Fruit fly (Drosophila melanogaster) whole organism, embryonic: ENCODE measurements around the gene ry.

ENCODE experiments used
- B-H1 ChIP-seq: fragments of 200-800 bp; sonication (Bioruptor generic); IDR thresholded peaks from 3 replicates; pipeline ENCODE4 v1.3.6; 2022; ENCODE audit warnings: missing biosample characterization, missing genetic modification characterization
- BEAF-32 ChIP-seq: fragments of 200-800 bp; sonication (Bioruptor generic); optimal IDR thresholded peaks from 3 replicates; lab custom pipeline; 2017; ENCODE audit warnings: missing biosample characterization, missing genetic modification characterization, mild to moderate bottlenecking, moderate library complexity, missing genetic modification reagents
- CG10147 ChIP-seq: fragments of 200-800 bp; sonication (Bioruptor generic); optimal IDR thresholded peaks from 2 replicates; lab custom pipeline; 2019; ENCODE audit warnings: missing biosample characterization, mild to moderate bottlenecking, missing genetic modification characterization, moderate library complexity
- CG10462 ChIP-seq: fragments of 200-800 bp; sonication (Bioruptor generic); optimal IDR thresholded peaks from 2 replicates; lab custom pipeline; 2016; ENCODE audit warnings: missing biosample characterization, missing genetic modification characterization
- CG10543 ChIP-seq: fragments of 200-800 bp; sonication (Bioruptor generic); optimal IDR thresholded peaks from 3 replicates; lab custom pipeline; 2017; ENCODE audit warnings: missing biosample characterization, mild to moderate bottlenecking, missing genetic modification characterization, moderate library complexity
- CG10979 ChIP-seq: fragments of 200-800 bp; sonication (Bioruptor generic); optimal IDR thresholded peaks from 2 replicates; lab custom pipeline; 2018; ENCODE audit warnings: missing biosample characterization, mild to moderate bottlenecking, missing genetic modification characterization, moderate library complexity
- CG11456 ChIP-seq: fragments of 200-800 bp; sonication (Bioruptor generic); IDR thresholded peaks from 3 replicates; pipeline ENCODE4 v1.3.6; 2022; ENCODE audit warnings: missing biosample characterization, missing genetic modification characterization
- CG11695 ChIP-seq: fragments of 200-800 bp; sonication (Bioruptor generic); IDR thresholded peaks from 3 replicates; pipeline ENCODE4 v1.3.6; 2022; ENCODE audit warnings: missing biosample characterization, missing genetic modification characterization
- CG14965 ChIP-seq: fragments of 200-800 bp; sonication (Bioruptor generic); optimal IDR thresholded peaks from 2 replicates; lab custom pipeline; 2016; ENCODE audit warnings: missing biosample characterization, missing genetic modification characterization, borderline replicate concordance
- CG15269 ChIP-seq: fragments of 200-800 bp; sonication (Bioruptor generic); optimal IDR thresholded peaks from 2 replicates; lab custom pipeline; 2018; ENCODE audit warnings: missing biosample characterization, mild to moderate bottlenecking, missing genetic modification characterization, moderate library complexity
- CG16813 ChIP-seq: fragments of 200-800 bp; sonication (Bioruptor generic); IDR thresholded peaks from 3 replicates; pipeline ENCODE4 v1.3.6; 2022; ENCODE audit warnings: missing biosample characterization, missing genetic modification characterization; ENCODE audit not compliant: partially characterized antibody
- CG17361 ChIP-seq: fragments of 200-800 bp; sonication (Bioruptor generic); IDR thresholded peaks from 3 replicates; pipeline ENCODE4 v1.3.6; 2022; ENCODE audit warnings: missing biosample characterization, missing genetic modification characterization
- CG18764 ChIP-seq: fragments of 200-800 bp; sonication (Bioruptor generic); optimal IDR thresholded peaks from 3 replicates; lab custom pipeline; 2016; ENCODE audit warnings: missing biosample characterization, missing genetic modification characterization
- CG2875 ChIP-seq: fragments of 200-800 bp; sonication (Bioruptor generic); optimal IDR thresholded peaks from 2 replicates; lab custom pipeline; 2017; ENCODE audit warnings: missing biosample characterization, mild to moderate bottlenecking, missing genetic modification characterization, missing genetic modification reagents
- CG3163 ChIP-seq: fragments of 200-800 bp; sonication (Bioruptor generic); optimal IDR thresholded peaks from 3 replicates; lab custom pipeline; 2016; ENCODE audit warnings: missing biosample characterization, missing genetic modification characterization
- CG32772 ChIP-seq: fragments of 200-800 bp; sonication (Bioruptor generic); IDR thresholded peaks from 2 replicates; pipeline ENCODE4 v1.3.6; 2022; ENCODE audit warnings: missing biosample characterization, missing genetic modification characterization
- CG3995 ChIP-seq: fragments of 200-800 bp; sonication (Bioruptor generic); optimal IDR thresholded peaks from 3 replicates; lab custom pipeline; 2016; ENCODE audit warnings: missing biosample characterization, missing genetic modification characterization
- CG7928 ChIP-seq: fragments of 200-800 bp; sonication (Bioruptor generic); optimal IDR thresholded peaks from 2 replicates; lab custom pipeline; 2017; ENCODE audit warnings: missing biosample characterization, mild to moderate bottlenecking, missing genetic modification characterization
- CG8478 ChIP-seq: fragments of >200 bp; optimal IDR thresholded peaks from 2 replicates; lab custom pipeline; 2018
- CTCF ChIP-seq: fragments of 200-800 bp; sonication (Bioruptor generic); optimal IDR thresholded peaks from 2 replicates; lab custom pipeline; 2017; ENCODE audit warnings: missing biosample characterization, mild to moderate bottlenecking, missing genetic modification characterization, moderate library complexity
- Dip3 ChIP-seq: fragments of 200-800 bp; sonication (Bioruptor generic); optimal IDR thresholded peaks from 3 replicates; lab custom pipeline; 2016; ENCODE audit warnings: missing biosample characterization, missing genetic modification characterization
- Doc2 ChIP-seq: fragments of 200-800 bp; sonication (Bioruptor generic); IDR thresholded peaks from 2 replicates; pipeline ENCODE4 v1.3.6; 2022; ENCODE audit warnings: missing biosample characterization, missing genetic modification characterization
- Doc3 ChIP-seq: fragments of 200-800 bp; sonication (Bioruptor generic); IDR thresholded peaks from 3 replicates; pipeline ENCODE4 v1.3.6; 2022; ENCODE audit warnings: missing biosample characterization, missing genetic modification characterization; ENCODE audit not compliant: partially characterized antibody
- Fer3 ChIP-seq: fragments of 200-800 bp; sonication (Bioruptor generic); optimal IDR thresholded peaks from 2 replicates; lab custom pipeline; 2018; ENCODE audit warnings: missing biosample characterization, mild to moderate bottlenecking, missing genetic modification characterization, moderate library complexity
- H15 ChIP-seq: fragments of 200-800 bp; sonication (Bioruptor generic); IDR thresholded peaks from 3 replicates; pipeline ENCODE4 v1.3.6; 2022; ENCODE audit warnings: missing biosample characterization, missing genetic modification characterization
- MTF-1 ChIP-seq: fragments of 200-800 bp; sonication (Bioruptor generic); optimal IDR thresholded peaks from 2 replicates; lab custom pipeline; 2018; ENCODE audit warnings: missing biosample characterization, mild to moderate bottlenecking, missing genetic modification characterization, borderline replicate concordance
- Mad ChIP-seq: fragments of 200-800 bp; sonication (Bioruptor generic); optimal IDR thresholded peaks from 2 replicates; lab custom pipeline; 2016; ENCODE audit warnings: missing biosample characterization, missing genetic modification characterization
- NK7.1 ChIP-seq: fragments of 200-800 bp; sonication (Bioruptor generic); optimal IDR thresholded peaks from 3 replicates; lab custom pipeline; 2016; ENCODE audit warnings: missing biosample characterization, missing genetic modification characterization
- Nf-YC ChIP-seq: fragments of 200-800 bp; optimal IDR thresholded peaks from 3 replicates; lab custom pipeline; 2019; ENCODE audit warnings: missing biosample characterization, mild to moderate bottlenecking, missing genetic modification characterization, moderate library complexity
- NfI ChIP-seq: fragments of 200-800 bp; sonication (Bioruptor generic); optimal IDR thresholded peaks from 3 replicates; lab custom pipeline; 2018; ENCODE audit warnings: missing biosample characterization, mild to moderate bottlenecking, missing genetic modification characterization, moderate library complexity
- Poxn ChIP-seq: fragments of 200-800 bp; sonication (Bioruptor generic); IDR thresholded peaks from 2 replicates; pipeline ENCODE4 v1.3.6; 2022; ENCODE audit warnings: missing biosample characterization, missing genetic modification characterization
- Trl ChIP-seq, 3 experiments: fragments of >200 bp in 2 of 3; fragments of 200-800 bp in 1 of 3; sonication (Bioruptor generic) in 1 of 3; optimal IDR thresholded peaks; 2 replicates in 1 of 3; 3 replicates in 2 of 3; lab custom pipeline; 2016 to 2017; ENCODE audit warnings: missing biosample characterization in 1 of 3, missing genetic modification characterization in 1 of 3
- ab ChIP-seq: fragments of 200-800 bp; sonication (Bioruptor generic); optimal IDR thresholded peaks from 2 replicates; lab custom pipeline; 2016; ENCODE audit warnings: missing biosample characterization, missing genetic modification characterization
- corto ChIP-seq: fragments of 200-800 bp; sonication (Bioruptor generic); optimal IDR thresholded peaks from 2 replicates; lab custom pipeline; 2016; ENCODE audit warnings: missing biosample characterization, mild to moderate bottlenecking, missing genetic modification characterization, moderate library complexity
- fru ChIP-seq: fragments of >200 bp; optimal IDR thresholded peaks from 2 replicates; lab custom pipeline; 2017
- ftz-f1 ChIP-seq: fragments of 200-800 bp; sonication (Bioruptor generic); optimal IDR thresholded peaks from 2 replicates; lab custom pipeline; 2016; ENCODE audit warnings: missing biosample characterization, missing genetic modification characterization
- h ChIP-seq: fragments of >200 bp; optimal IDR thresholded peaks from 2 replicates; lab custom pipeline; 2017
- hb ChIP-seq: fragments of 200-800 bp; sonication (Bioruptor generic); IDR thresholded peaks from 3 replicates; pipeline ENCODE4 v1.3.6; 2022; ENCODE audit warnings: missing biosample characterization, missing genetic modification characterization; ENCODE audit not compliant: partially characterized antibody
- hkb ChIP-seq, 2 experiments: fragments of 200-800 bp in 1 of 2; fragments of >200 bp in 1 of 2; sonication (Bioruptor generic) in 1 of 2; IDR thresholded peaks in 1 of 2; optimal IDR thresholded peaks in 1 of 2; 2 replicates each; pipeline versions ENCODE4 v1.3.6 to Lab custom; 2017 to 2022; ENCODE audit warnings: missing biosample characterization in 1 of 2, missing genetic modification characterization in 1 of 2
- ken ChIP-seq: fragments of 200-800 bp; sonication (Bioruptor generic); IDR thresholded peaks from 3 replicates; pipeline ENCODE4 v1.3.6; 2022; ENCODE audit warnings: missing biosample characterization, missing genetic modification characterization
- mam ChIP-seq: fragments of 200-800 bp; sonication (Bioruptor generic); optimal IDR thresholded peaks from 3 replicates; lab custom pipeline; 2016; ENCODE audit warnings: missing biosample characterization, missing genetic modification characterization
- nom ChIP-seq: fragments of 200-800 bp; sonication (Bioruptor generic); optimal IDR thresholded peaks from 2 replicates; lab custom pipeline; 2017; ENCODE audit warnings: missing biosample characterization, missing genetic modification characterization, mild to moderate bottlenecking, moderate library complexity, missing genetic modification reagents
- otp ChIP-seq: fragments of 200-800 bp; sonication (Bioruptor generic); IDR thresholded peaks from 3 replicates; pipeline ENCODE4, ENCODE4 v1.3.6; 2022; ENCODE audit warnings: missing biosample characterization, missing genetic modification characterization
- rib ChIP-seq: fragments of 200-800 bp; sonication (Bioruptor generic); IDR thresholded peaks from 2 replicates; pipeline ENCODE4 v1.3.6; 2022; ENCODE audit warnings: missing biosample characterization, missing genetic modification characterization
- run ChIP-seq: fragments of 200-800 bp; sonication (Bioruptor generic); optimal IDR thresholded peaks from 3 replicates; lab custom pipeline; 2018; ENCODE audit warnings: missing biosample characterization, mild to moderate bottlenecking, missing genetic modification characterization
- salm ChIP-seq: fragments of 200-800 bp; sonication (Bioruptor generic); optimal IDR thresholded peaks from 2 replicates; lab custom pipeline; 2018; ENCODE audit warnings: missing biosample characterization, mild to moderate bottlenecking, missing genetic modification characterization
- sr ChIP-seq: fragments of 200-800 bp; sonication (Bioruptor generic); IDR thresholded peaks from 3 replicates; pipeline ENCODE4 v1.3.6; 2022; ENCODE audit warnings: missing biosample characterization, missing genetic modification characterization
- ssp ChIP-seq: fragments of 200-800 bp; sonication (Bioruptor generic); IDR thresholded peaks from 2 replicates; pipeline ENCODE4 v1.3.6; 2022; ENCODE audit warnings: missing biosample characterization, missing genetic modification characterization
- wdn ChIP-seq: fragments of 200-800 bp; sonication (Bioruptor generic); IDR thresholded peaks from 2 replicates; pipeline ENCODE4 v1.3.6; 2022; ENCODE audit warnings: missing biosample characterization, missing genetic modification characterization
- zfh2 ChIP-seq: fragments of 200-800 bp; sonication (Bioruptor generic); optimal IDR thresholded peaks from 2 replicates; lab custom pipeline; 2016; ENCODE audit warnings: missing biosample characterization, missing genetic modification characterization

The ry gene

dm6 chr3R:13015811-13016766 lies 16.2 kb upstream of the ry start (continued):
- TF ChIP-seq CG14965 (GFP tag; lab: Kevin White, UChicago), result no peak
- no peak for TF ChIP-seq run (tag; lab: Kevin White, UChicago)
- peak; percentile 20 for TF ChIP-seq mam (GFP tag; lab: Kevin White, UChicago)
- TF ChIP-seq CG3995, result no peak
- TF ChIP-seq Trl (optimal IDR thresholded peaks at IDR 0.05; lab: Kevin White, UChicago), result no peak
- peak; percentile 12 for TF ChIP-seq Trl (GFP tag; optimal IDR thresholded peaks at IDR 0.05; lab: Kevin White, UChicago)
- TF ChIP-seq Doc2 (GFP tag; lab: Robert Waterston, UW), result no peak
- TF ChIP-seq CG16813 (GFP tag; lab: Robert Waterston, UW), result no peak
- TF ChIP-seq ssp (GFP tag; lab: Robert Waterston, UW), result no peak
- TF ChIP-seq rib, result peak; percentile 34; the same call in 1 of the 2 replicates
- no peak for TF ChIP-seq h (lab: Kevin White, UChicago)
- no peak for TF ChIP-seq CG11695
- no peak for TF ChIP-seq CG7928 (GFP tag; lab: Kevin White, UChicago)
- TF ChIP-seq hkb (optimal IDR thresholded peaks at IDR 0.05; lab: Kevin White, UChicago), result no peak
- no peak for TF ChIP-seq hkb (GFP tag; IDR thresholded peaks at IDR 0.05; lab: Robert Waterston, UW)
- TF ChIP-seq CG2875 (GFP tag; lab: Kevin White, UChicago), result no peak
- TF ChIP-seq CG17361 (GFP tag; lab: Robert Waterston, UW), result 0 out of 3 replicates have a peak, but pooled peaks have one; percentile 12
- peak; percentile 68 for TF ChIP-seq nom (GFP tag; lab: Kevin White, UChicago)
- TF ChIP-seq Poxn (GFP tag; lab: Robert Waterston, UW), result no peak
- TF ChIP-seq Mad, result no peak
- TF ChIP-seq fru (lab: Kevin White, UChicago), result no peak
- TF ChIP-seq ken, result no peak
- TF ChIP-seq otp (GFP tag; lab: Robert Waterston, UW), result no peak
- TF ChIP-seq BEAF-32 (GFP tag; lab: Kevin White, UChicago), result no peak
- no peak for TF ChIP-seq ab (GFP tag; lab: Kevin White, UChicago)
- no peak for TF ChIP-seq CG3163 (GFP tag; lab: Kevin White, UChicago)
- TF ChIP-seq CG10979 (tag; lab: Kevin White, UChicago), result no peak
- no peak for TF ChIP-seq CG15269 (tag; lab: Kevin White, UChicago)
- TF ChIP-seq NK7.1 (GFP tag; lab: Kevin White, UChicago), result no peak
- no peak for TF ChIP-seq hb (GFP tag; lab: Robert Waterston, UW)
- no peak for TF ChIP-seq H15 (GFP tag; lab: Robert Waterston, UW)
- TF ChIP-seq Doc3 (GFP tag; lab: Robert Waterston, UW), result no peak
- TF ChIP-seq Nf-YC (tag; lab: Kevin White, UChicago), result no peak
- TF ChIP-seq wdn (GFP tag; lab: Robert Waterston, UW), result no peak
- no peak for TF ChIP-seq Dip3 (GFP tag; lab: Kevin White, UChicago)
- no peak for TF ChIP-seq Fer3 (tag; lab: Kevin White, UChicago)
- TF ChIP-seq B-H1, result no peak
- TF ChIP-seq CTCF (GFP tag; lab: Kevin White, UChicago), result no peak
- TF ChIP-seq CG32772 (GFP tag; lab: Robert Waterston, UW), result peak; percentile 32; the same call in 1 of the 2 replicates
- no peak for TF ChIP-seq CG10462 (GFP tag; lab: Kevin White, UChicago)
- TF ChIP-seq sr (GFP tag; lab: Robert Waterston, UW), result no peak
- no peak for TF ChIP-seq ftz-f1
- TF ChIP-seq CG10147 (GFP tag; lab: Kevin White, UChicago), result no peak
- TF ChIP-seq zfh2 (GFP tag; lab: Kevin White, UChicago), result no peak
- TF ChIP-seq salm (tag; lab: Kevin White, UChicago), result no peak
- peak; percentile 37 for TF ChIP-seq CG10543 (GFP tag; lab: Kevin White, UChicago)
- TF ChIP-seq CG11456 (GFP tag; lab: Robert Waterston, UW), result no peak
- TF ChIP-seq CG18764 (GFP tag; lab: Kevin White, UChicago), result no peak
- no peak for TF ChIP-seq CG8478 (lab: Kevin White, UChicago)
- no peak for TF ChIP-seq MTF-1
- TF ChIP-seq corto, result peak; percentile 42
- no peak for TF ChIP-seq NfI
